Fruit fly (Drosophila melanogaster) Kc167 (cell line): Measurements from ENCODE around the gene drm.

Experiments
- Myc ChIP-seq: fragments of >200 bp; optimal IDR thresholded peaks from 2 replicates; lab custom pipeline; 2017; ENCODE audit warnings: missing external identifiers
- Sin3A ChIP-seq: fragments of >200 bp; optimal IDR thresholded peaks from 2 replicates; lab custom pipeline; 2018; ENCODE audit warnings: missing external identifiers
- h ChIP-seq: fragments of >200 bp; optimal IDR thresholded peaks from 3 replicates; lab custom pipeline; 2018; ENCODE audit warnings: missing external identifiers
- insv ChIP-seq: fragments of >200 bp; optimal IDR thresholded peaks from 3 replicates; lab custom pipeline; 2018; ENCODE audit warnings: missing external identifiers
- psq ChIP-seq: fragments of >200 bp; optimal IDR thresholded peaks from 2 replicates; lab custom pipeline; 2017; ENCODE audit warnings: missing external identifiers
- ttk ChIP-seq: sonication (Bioruptor generic); optimal IDR thresholded peaks from 2 replicates; lab custom pipeline; 2017; ENCODE audit warnings: missing external identifiers

drm gene

dm6 chr2L:3538564-3539411 lies at the start of gene drm:
TSS of gene drm (plus strand) at chr2L:3539247.
- TF ChIP-seq psq (lab: Kevin White, UChicago) (no peak), Myc (lab: Kevin White, UChicago) (no peak), insv (no peak)

dm6 chr2L:3490971-3491370 lies 48.1 kb upstream of the drm start, which contains the start of gene CG15414:
TSS of gene CG15414 (minus strand) at chr2L:3491071.
- TF ChIP-seq h (no peak), Sin3A (lab: Kevin White, UChicago) (no peak), insv (no peak), ttk (lab: Kevin White, UChicago) (no peak), Myc (lab: Kevin White, UChicago) (no peak), psq (lab: Kevin White, UChicago) (no peak)

- TF ChIP-seq Myc (lab: Kevin White, UChicago) (no peak), Sin3A (lab: Kevin White, UChicago) (no peak), ttk (lab: Kevin White, UChicago) (no peak), insv (no peak)
Observed at dm6 chr2L:3493475-3493874, 45.6 kb upstream of the drm start.

dm6 chr2L:3495465-3495864 lies 43.6 kb upstream of the drm start:
- TF ChIP-seq ttk (lab: Kevin White, UChicago) (no peak), h (no peak), Myc (lab: Kevin White, UChicago) (no peak), Sin3A (lab: Kevin White, UChicago) (no peak), insv (no peak), psq (lab: Kevin White, UChicago) (no peak)

- TF ChIP-seq ttk (lab: Kevin White, UChicago) (no peak), psq (lab: Kevin White, UChicago) (no peak), Myc (lab: Kevin White, UChicago) (no peak), h (no peak), Sin3A (lab: Kevin White, UChicago) (no peak), insv (no peak)
Observed at dm6 chr2L:3504851-3505250, 34.2 kb upstream of the drm start.

- TF ChIP-seq Sin3A (lab: Kevin White, UChicago) (no peak), psq (lab: Kevin White, UChicago) (no peak), ttk (lab: Kevin White, UChicago) (no peak), h (no peak), Myc (lab: Kevin White, UChicago) (no peak), insv (no peak)
Observed at dm6 chr2L:3506322-3506721, 32.7 kb upstream of the drm start.

- TF ChIP-seq Sin3A (lab: Kevin White, UChicago): no peak
- TF ChIP-seq psq (lab: Kevin White, UChicago): no peak
- TF ChIP-seq h: no peak
- TF ChIP-seq Myc (lab: Kevin White, UChicago): no peak
- no peak for TF ChIP-seq ttk (lab: Kevin White, UChicago)
- TF ChIP-seq insv: no peak
Observed at dm6 chr2L:3506806-3507205, 32.2 kb upstream of the drm start.

- TF ChIP-seq insv: no peak
- no peak for TF ChIP-seq Myc (lab: Kevin White, UChicago)
- TF ChIP-seq psq (lab: Kevin White, UChicago): no peak
- TF ChIP-seq ttk (lab: Kevin White, UChicago): no peak
- TF ChIP-seq Sin3A (lab: Kevin White, UChicago): no peak
- no peak for TF ChIP-seq h
Observed at dm6 chr2L:3507209-3508164, 31.6 kb upstream of the drm start, which contains the start of gene tim. TSS of gene tim (minus strand) at chr2L:3508119.

- TF ChIP-seq Myc (lab: Kevin White, UChicago): no peak
Observed at dm6 chr2L:3510002-3510401, 29.0 kb upstream of the drm start, which contains the start of gene CG31954. TSS of gene CG31954 (minus strand) at chr2L:3510102.

- no peak for TF ChIP-seq Sin3A (lab: Kevin White, UChicago)
- no peak for TF ChIP-seq psq (lab: Kevin White, UChicago)
- TF ChIP-seq Myc (lab: Kevin White, UChicago): no peak
- TF ChIP-seq h: no peak
- TF ChIP-seq insv: no peak
- TF ChIP-seq ttk (lab: Kevin White, UChicago): no peak
Observed at dm6 chr2L:3514569-3515191, 24.4 kb upstream of the drm start, which contains the start of the genes LeuRS and CG17593. TSS of gene LeuRS (minus strand) at chr2L:3514656. TSS of gene CG17593 (plus strand) at chr2L:3514872.

dm6 chr2L:3519551-3519950 lies 19.5 kb upstream of the drm start, which contains the start of the genes CG3213 and CG8851:
TSS of gene CG3213 (minus strand) at chr2L:3519651.
TSS of gene CG8851 (plus strand) at chr2L:3519677.
- TF ChIP-seq psq (lab: Kevin White, UChicago): no peak

- no peak for TF ChIP-seq Myc (lab: Kevin White, UChicago)
- TF ChIP-seq psq (lab: Kevin White, UChicago): no peak
- no peak for TF ChIP-seq insv
- no peak for TF ChIP-seq Sin3A (lab: Kevin White, UChicago)
- TF ChIP-seq h: no peak
- TF ChIP-seq ttk (lab: Kevin White, UChicago): no peak
Observed at dm6 chr2L:3523956-3524355, 15.1 kb upstream of the drm start, which contains the start of gene Sr-CIV. TSS of gene Sr-CIV (minus strand) at chr2L:3524056.
